Fruit fly (Drosophila melanogaster) whole organism, prepupa: ENCODE data around the gene Grip128.

Experiments used
- CG10631 ChIP-seq: fragments of 200-800 bp; sonication (Bioruptor generic); optimal IDR thresholded peaks from 2 replicates; lab custom pipeline; 2016; ENCODE audit warnings: missing biosample characterization, missing genetic modification characterization
- CG10669 ChIP-seq: fragments of 200-800 bp; sonication (Bioruptor generic); optimal IDR thresholded peaks from 3 replicates; lab custom pipeline; 2018; ENCODE audit warnings: missing biosample characterization, mild to moderate bottlenecking, missing genetic modification characterization, moderate library complexity
- CG11294 ChIP-seq: fragments of 200-800 bp; sonication (Bioruptor generic); IDR thresholded peaks from 2 replicates; pipeline ENCODE4 v1.3.6; 2022; ENCODE audit warnings: missing biosample characterization, missing genetic modification characterization
- CG11762 ChIP-seq: fragments of 200-800 bp; sonication (Bioruptor generic); optimal IDR thresholded peaks from 3 replicates; lab custom pipeline; 2016; ENCODE audit warnings: missing biosample characterization, missing genetic modification characterization; ENCODE audit not compliant: insufficient read depth
- CG15336 ChIP-seq: fragments of 200-800 bp; sonication (Bioruptor generic); IDR thresholded peaks from 2 replicates; pipeline ENCODE4 v1.3.6; 2022; ENCODE audit warnings: missing biosample characterization, missing genetic modification characterization
- CG1621 ChIP-seq: fragments of 200-800 bp; sonication (Bioruptor generic); optimal IDR thresholded peaks from 3 replicates; lab custom pipeline; 2018; ENCODE audit warnings: missing biosample characterization, mild to moderate bottlenecking, missing genetic modification characterization
- CG3032 ChIP-seq: fragments of 200-800 bp; optimal IDR thresholded peaks from 2 replicates; lab custom pipeline; 2019; ENCODE audit warnings: missing biosample characterization, mild to moderate bottlenecking, missing genetic modification characterization, moderate library complexity
- CG34406 ChIP-seq: fragments of 200-800 bp; sonication (Bioruptor generic); optimal IDR thresholded peaks from 3 replicates; lab custom pipeline; 2016; ENCODE audit warnings: missing biosample characterization, missing genetic modification characterization
- CG3919 ChIP-seq: fragments of 200-800 bp; sonication (Bioruptor generic); optimal IDR thresholded peaks from 3 replicates; lab custom pipeline; 2016; ENCODE audit warnings: missing biosample characterization, missing genetic modification characterization
- CG6163 ChIP-seq: fragments of 200-800 bp; sonication (Bioruptor generic); IDR thresholded peaks from 3 replicates; pipeline ENCODE4 v1.3.6; 2022; ENCODE audit warnings: missing biosample characterization, missing genetic modification characterization
- CG6276 ChIP-seq: fragments of 200-800 bp; sonication (Bioruptor generic); optimal IDR thresholded peaks from 2 replicates; lab custom pipeline; 2017; ENCODE audit warnings: missing biosample characterization, mild to moderate bottlenecking, missing genetic modification characterization
- CG6808 ChIP-seq: fragments of 200-800 bp; sonication (Bioruptor generic); optimal IDR thresholded peaks from 3 replicates; lab custom pipeline; 2017; ENCODE audit warnings: missing biosample characterization, missing genetic modification characterization, mild to moderate bottlenecking, moderate library complexity, missing genetic modification reagents
- CG8119 ChIP-seq: fragments of 200-800 bp; sonication (Bioruptor generic); IDR thresholded peaks from 3 replicates; pipeline ENCODE4 v1.3.6; 2022; ENCODE audit warnings: missing biosample characterization, missing genetic modification characterization
- CG9139 ChIP-seq: fragments of 200-800 bp; sonication (Bioruptor generic); optimal IDR thresholded peaks from 3 replicates; lab custom pipeline; 2017; ENCODE audit warnings: missing biosample characterization, mild to moderate bottlenecking, missing genetic modification characterization
- Ets21C ChIP-seq: fragments of 200-800 bp; sonication (Bioruptor generic); optimal IDR thresholded peaks from 3 replicates; lab custom pipeline; 2016; ENCODE audit warnings: missing biosample characterization, missing genetic modification characterization
- Ets96B ChIP-seq: fragments of 200-800 bp; optimal IDR thresholded peaks from 2 replicates; lab custom pipeline; 2019; ENCODE audit warnings: missing biosample characterization, mild to moderate bottlenecking, missing genetic modification characterization, moderate library complexity
- Gug ChIP-seq: fragments of 200-800 bp; sonication (Bioruptor generic); IDR thresholded peaks from 2 replicates; pipeline ENCODE4 v1.3.6; 2022; ENCODE audit warnings: missing biosample characterization, missing genetic modification characterization
- Hr38 ChIP-seq: sonication (Bioruptor generic); optimal IDR thresholded peaks from 2 replicates; lab custom pipeline; 2016; ENCODE audit warnings: missing biosample characterization, missing genetic modification characterization
- Hr39 ChIP-seq: fragments of 200-800 bp; sonication (Bioruptor generic); optimal IDR thresholded peaks from 2 replicates; lab custom pipeline; 2016; ENCODE audit warnings: missing biosample characterization, missing genetic modification characterization
- Hr4 ChIP-seq: fragments of 200-800 bp; sonication (Bioruptor generic); optimal IDR thresholded peaks from 3 replicates; lab custom pipeline; 2016; ENCODE audit warnings: missing biosample characterization, missing genetic modification characterization
- Lpt ChIP-seq: fragments of 200-800 bp; sonication (Bioruptor generic); optimal IDR thresholded peaks from 3 replicates; lab custom pipeline; 2016; ENCODE audit warnings: missing biosample characterization, missing genetic modification characterization
- OdsH ChIP-seq: fragments of 200-800 bp; sonication (Bioruptor generic); optimal IDR thresholded peaks from 3 replicates; lab custom pipeline; 2016; ENCODE audit warnings: missing biosample characterization, missing genetic modification characterization
- Smox ChIP-seq: fragments of 200-800 bp; sonication (Bioruptor generic); optimal IDR thresholded peaks from 3 replicates; lab custom pipeline; 2016; ENCODE audit warnings: missing biosample characterization, missing genetic modification characterization
- Sox102F ChIP-seq: fragments of 200-800 bp; sonication (Bioruptor generic); optimal IDR thresholded peaks from 2 replicates; lab custom pipeline; 2016; ENCODE audit warnings: missing biosample characterization, mild to moderate bottlenecking, missing genetic modification characterization
- Sox14 ChIP-seq: fragments of 200-800 bp; sonication (Bioruptor generic); optimal IDR thresholded peaks from 3 replicates; lab custom pipeline; 2016; ENCODE audit warnings: missing biosample characterization, missing genetic modification characterization
- Sox15 ChIP-seq: fragments of 200-800 bp; sonication (Bioruptor generic); optimal IDR thresholded peaks from 3 replicates; lab custom pipeline; 2016; ENCODE audit warnings: missing biosample characterization, missing genetic modification characterization
- acj6 ChIP-seq: fragments of 200-800 bp; sonication (Bioruptor generic); optimal IDR thresholded peaks from 3 replicates; lab custom pipeline; 2016; ENCODE audit warnings: missing biosample characterization, missing genetic modification characterization
- cyc ChIP-seq: fragments of 200-800 bp; sonication (Bioruptor generic); optimal IDR thresholded peaks from 3 replicates; lab custom pipeline; 2016; ENCODE audit warnings: missing biosample characterization, missing genetic modification characterization
- dac ChIP-seq: fragments of 200-800 bp; sonication (Bioruptor generic); optimal IDR thresholded peaks from 2 replicates; lab custom pipeline; 2017; ENCODE audit warnings: missing biosample characterization, mild to moderate bottlenecking, missing genetic modification characterization
- dsx ChIP-seq: fragments of 200-800 bp; optimal IDR thresholded peaks from 3 replicates; lab custom pipeline; 2019; ENCODE audit warnings: missing biosample characterization, mild to moderate bottlenecking, missing genetic modification characterization, moderate library complexity; ENCODE audit not compliant: poor library complexity, severe bottlenecking
- eg ChIP-seq: fragments of 200-800 bp; sonication (Bioruptor generic); IDR thresholded peaks from 3 replicates; pipeline ENCODE4 v1.3.6; 2022; ENCODE audit warnings: missing biosample characterization, missing genetic modification characterization
- esn ChIP-seq: fragments of 200-800 bp; sonication (Bioruptor generic); optimal IDR thresholded peaks from 2 replicates; lab custom pipeline; 2016; ENCODE audit warnings: missing biosample characterization, mild to moderate bottlenecking, missing genetic modification characterization, moderate library complexity
- fd85E ChIP-seq: fragments of 200-800 bp; sonication (Bioruptor generic); optimal IDR thresholded peaks from 3 replicates; lab custom pipeline; 2016; ENCODE audit warnings: missing biosample characterization, missing genetic modification characterization
- fkh ChIP-seq: fragments of 200-800 bp; sonication (Bioruptor generic); optimal IDR thresholded peaks from 3 replicates; lab custom pipeline; 2017; ENCODE audit warnings: missing biosample characterization, mild to moderate bottlenecking, missing genetic modification characterization, moderate library complexity
- lz ChIP-seq: fragments of 200-800 bp; sonication (Bioruptor generic); optimal IDR thresholded peaks from 3 replicates; lab custom pipeline; 2016; ENCODE audit warnings: missing biosample characterization, missing genetic modification characterization
- net ChIP-seq: fragments of 200-800 bp; sonication (Bioruptor generic); optimal IDR thresholded peaks from 3 replicates; lab custom pipeline; 2016; ENCODE audit warnings: missing biosample characterization, missing genetic modification characterization
- salr ChIP-seq, 2 experiments: fragments of 200-800 bp; sonication (Bioruptor generic); optimal IDR thresholded peaks; 3 replicates each; lab custom pipeline; 2016 to 2018; ENCODE audit warnings: missing biosample characterization in 2 of 2, missing genetic modification characterization in 2 of 2, mild to moderate bottlenecking in 1 of 2
- svp ChIP-seq: fragments of 200-800 bp; sonication (Bioruptor generic); peaks from one replicate; lab custom pipeline; 2016; ENCODE audit warnings: missing biosample characterization, missing genetic modification characterization
- topi ChIP-seq: fragments of 200-800 bp; sonication (Bioruptor generic); optimal IDR thresholded peaks from 3 replicates; lab custom pipeline; 2016; ENCODE audit warnings: missing biosample characterization, missing genetic modification characterization
- vri ChIP-seq: fragments of 200-800 bp; sonication (Bioruptor generic); optimal IDR thresholded peaks from 3 replicates; lab custom pipeline; 2016; ENCODE audit warnings: missing biosample characterization, mild to moderate bottlenecking, missing genetic modification characterization

Grip128 gene

dm6 chrX:15467402-15467941 lies 4.4 kb downstream of the Grip128 start, which contains the start of the genes CG15642 and CG15641:
TSS of gene CG15642 (minus strand) at chrX:15467757.
TSS of gene CG15641 (plus strand) at chrX:15467891.
- TF ChIP-seq Hr39 (GFP tag; lab: Kevin White, UChicago) (no peak), lz (GFP tag; lab: Kevin White, UChicago) (no peak), Lpt (GFP tag; lab: Kevin White, UChicago) (no peak)

dm6 chrX:15465410-15465809 lies 6.5 kb downstream of the Grip128 start:
- TF ChIP-seq Lpt (GFP tag; lab: Kevin White, UChicago), result no peak
- TF ChIP-seq Hr39 (GFP tag; lab: Kevin White, UChicago), result no peak
- no peak for TF ChIP-seq Gug
- TF ChIP-seq CG6163 (GFP tag; lab: Robert Waterston, UW), result peak; percentile 39; the same call in 1 of the 3 replicates
- no peak for TF ChIP-seq salr (GFP tag; optimal IDR thresholded peaks at IDR 0.05; lab: Kevin White, UChicago)
- TF ChIP-seq Hr4 (GFP tag; lab: Kevin White, UChicago), result no peak
- no peak for TF ChIP-seq Ets96B (tag; lab: Kevin White, UChicago)
- no peak for TF ChIP-seq CG11762 (GFP tag; lab: Kevin White, UChicago)
- no peak for TF ChIP-seq Smox (GFP tag; lab: Kevin White, UChicago)
- no peak for TF ChIP-seq lz (GFP tag; lab: Kevin White, UChicago)
- TF ChIP-seq vri (GFP tag; lab: Kevin White, UChicago), result no peak
- no peak for TF ChIP-seq dsx
- peak; percentile 80 for TF ChIP-seq CG1621 (tag; lab: Kevin White, UChicago)
- TF ChIP-seq eg (GFP tag; lab: Robert Waterston, UW), result peak; percentile 37; the same call in 1 of the 3 replicates
- TF ChIP-seq CG3032 (tag; lab: Kevin White, UChicago), result no peak
- no peak for TF ChIP-seq CG6276
- no peak for TF ChIP-seq CG10669 (GFP tag; lab: Kevin White, UChicago)
- no peak for TF ChIP-seq OdsH (GFP tag; lab: Kevin White, UChicago)

- TF ChIP-seq lz (GFP tag; lab: Kevin White, UChicago), result no peak
- no peak for TF ChIP-seq Ets96B (tag; lab: Kevin White, UChicago)
- TF ChIP-seq Ets21C, result no peak
- TF ChIP-seq acj6 (GFP tag; lab: Kevin White, UChicago), result no peak
- TF ChIP-seq Sox15 (GFP tag; lab: Kevin White, UChicago), result no peak
- no peak for TF ChIP-seq svp (GFP tag; lab: Kevin White, UChicago)
- TF ChIP-seq CG6808 (GFP tag; lab: Kevin White, UChicago), result no peak
- no peak for TF ChIP-seq CG11294
- no peak for TF ChIP-seq Sox102F
- no peak for TF ChIP-seq Smox (GFP tag; lab: Kevin White, UChicago)
- TF ChIP-seq fd85E, result no peak
- no peak for TF ChIP-seq CG15336 (GFP tag; lab: Robert Waterston, UW)
- TF ChIP-seq CG10631 (GFP tag; lab: Kevin White, UChicago), result no peak
- TF ChIP-seq CG3919 (GFP tag; lab: Kevin White, UChicago), result no peak
- no peak for TF ChIP-seq CG3032 (tag; lab: Kevin White, UChicago)
- TF ChIP-seq OdsH (GFP tag; lab: Kevin White, UChicago), result no peak
- TF ChIP-seq Gug, result no peak
- TF ChIP-seq dac, result no peak
- no peak for TF ChIP-seq salr (GFP tag; optimal IDR thresholded peaks at IDR 0.05; lab: Kevin White, UChicago)
- no peak for TF ChIP-seq Hr39 (GFP tag; lab: Kevin White, UChicago)
Observed at dm6 chrX:15464531-15464930, 7.4 kb downstream of the Grip128 start.

dm6 chrX:15462436-15462857 lies 9.5 kb downstream of the Grip128 start, which contains the start of the genes shtd, CG6294 and CG6299:
TSS of gene shtd (minus strand) at chrX:15462441.
TSS of gene CG6294 (plus strand) at chrX:15462722.
TSS of gene CG6299 (plus strand) at chrX:15462722.
- no peak for TF ChIP-seq CG9139
- no peak for TF ChIP-seq CG8119 (GFP tag; lab: Robert Waterston, UW)
- TF ChIP-seq fkh, result no peak
- peak; percentile 15 for TF ChIP-seq Sox14 (GFP tag; lab: Kevin White, UChicago)
- peak; percentile 2 for TF ChIP-seq topi (GFP tag; lab: Kevin White, UChicago)
- no peak for TF ChIP-seq svp (GFP tag; lab: Kevin White, UChicago)
- TF ChIP-seq net (GFP tag; lab: Kevin White, UChicago), result no peak
- no peak for TF ChIP-seq cyc
- TF ChIP-seq CG15336 (GFP tag; lab: Robert Waterston, UW), result no peak
- TF ChIP-seq vri (GFP tag; lab: Kevin White, UChicago), result no peak
- peak; percentile 3 for TF ChIP-seq esn (GFP tag; lab: Kevin White, UChicago)
- TF ChIP-seq CG34406 (GFP tag; lab: Kevin White, UChicago), result no peak
- TF ChIP-seq Hr38 (GFP tag; lab: Kevin White, UChicago), result no peak
- TF ChIP-seq, all 60 proteins: peak for 3
